Fruit fly (Drosophila melanogaster): Measurements from ENCODE around the gene CG12605.

DNA sequence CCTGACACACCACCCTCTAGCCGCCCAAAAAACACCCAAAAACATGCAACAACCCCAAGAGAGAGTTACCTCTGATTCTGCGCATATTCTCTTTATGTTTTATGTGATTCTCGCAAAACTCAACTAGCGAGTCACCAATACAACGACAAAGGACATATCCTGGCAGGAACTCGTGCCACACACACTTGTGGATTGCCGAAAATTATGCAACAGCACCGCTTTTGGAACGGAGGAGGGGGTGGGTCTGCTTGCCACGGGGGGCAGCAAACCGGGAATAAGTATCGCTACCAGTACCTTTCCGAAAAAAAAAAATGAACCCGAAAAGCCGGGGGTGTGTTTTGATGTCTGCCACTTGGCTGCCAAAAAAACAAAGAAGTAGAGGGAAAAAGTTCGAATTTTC, 531 bp upstream of the CG12605 start:
- TF ChIP-seq Trl (optimal IDR thresholded peaks at IDR 0.05) (peak in 1 of 2 experiments; percentile 15), Trl (GFP tag; optimal IDR thresholded peaks at IDR 0.05) (no peak), amos (GFP tag; IDR thresholded peaks at IDR 0.05; ENCODE audit: partially characterized antibody) (no peak), dmrt99B (tag; optimal IDR thresholded peaks at IDR 0.05) (no peak), Med (GFP tag) (no peak), Neu2 (GFP tag; optimal IDR thresholded peaks at IDR 0.05; ENCODE audit: borderline replicate concordance) (no peak)
